Worm (Caenorhabditis elegans) whole organism, L2 larva: ENCODE results near the gene C07H4.1.

Source experiments
- ZK546.5 ChIP-seq: sonication (generic microtip); optimal IDR thresholded peaks from 2 replicates; lab custom pipeline; 2017; ENCODE audit warnings: missing biosample characterization, missing genetic modification characterization
- ama-1 ChIP-seq: fragments of 150-350 bp; optimal IDR thresholded peaks from 2 replicates; lab custom pipeline; 2018; ENCODE audit warnings: inconsistent platforms
- crh-2 ChIP-seq: sonication (generic microtip); optimal IDR thresholded peaks from 2 replicates; lab custom pipeline; 2017; ENCODE audit warnings: missing biosample characterization, missing genetic modification characterization
- fos-1 ChIP-seq: fragments of 150-350 bp; optimal IDR thresholded peaks from 2 replicates; lab custom pipeline; 2014; ENCODE audit warnings: missing biosample characterization, missing genetic modification characterization
- unc-39 ChIP-seq: fragments of 150-350 bp; optimal IDR thresholded peaks from 2 replicates; lab custom pipeline; 2014; ENCODE audit warnings: missing biosample characterization, missing genetic modification characterization

DNA sequence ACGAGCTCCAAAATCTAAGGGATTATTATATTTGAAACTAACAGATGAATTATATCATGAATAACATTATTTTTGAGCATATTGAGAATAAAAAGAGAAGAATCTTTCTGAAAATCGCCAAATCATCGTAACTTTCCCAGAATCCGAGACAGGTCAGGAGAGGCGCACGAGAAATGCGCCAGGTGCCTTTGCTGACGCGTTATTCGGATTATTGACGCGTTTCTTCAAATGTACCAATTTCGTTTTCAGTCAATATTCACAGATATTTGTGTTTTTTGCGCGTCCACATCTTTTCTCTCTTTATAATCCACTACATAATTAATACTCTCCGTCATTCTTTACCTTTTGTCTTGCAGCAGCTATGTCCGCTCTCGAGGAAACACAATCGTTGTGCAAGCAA is 5.5 kb upstream of the C07H4.1 start, which contains the start of gene T24H10.1:
- TF ChIP-seq unc-39 (no peak), ZK546.5 (no peak), crh-2 (tag; lab: Kevin White, UChicago) (peak; percentile 48), fos-1 (tag; lab: Kevin White, UChicago) (peak; percentile 49), ama-1 (no peak)
